Worm (Caenorhabditis elegans) whole organism, L4/young adult: ENCODE results near the gene sru-40.

Source experiments
- W03F9.2 ChIP-seq: fragments of 150-350 bp; optimal IDR thresholded peaks from 2 replicates; lab custom pipeline; 2014; ENCODE audit warnings: missing biosample characterization, missing genetic modification characterization
- him-1 ChIP-seq: sonication (generic microtip); optimal IDR thresholded peaks from 2 replicates; lab custom pipeline; 2016; ENCODE audit warnings: missing genotype, missing genetic modification reagents, missing genetic modification characterization, missing compliant biosample characterization

DNA sequence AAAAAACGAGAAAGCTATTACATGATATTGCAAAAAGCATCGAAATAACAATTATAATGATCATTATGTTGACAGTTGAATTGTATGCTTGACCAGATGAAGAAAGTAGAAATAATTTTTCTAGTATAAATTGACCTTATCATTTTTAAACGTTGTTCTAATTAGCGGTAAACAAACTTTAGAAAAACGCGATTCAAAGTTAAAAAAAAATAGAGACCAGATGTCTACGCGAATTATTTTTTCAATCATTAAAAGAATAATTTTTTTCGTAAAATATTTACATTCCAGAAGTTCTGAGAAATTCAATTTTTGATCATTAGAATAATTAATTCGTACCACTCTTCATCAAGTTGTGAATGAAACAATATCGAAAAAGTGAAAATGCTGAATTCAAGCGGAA is 31.8 kb downstream of the sru-40 start, which contains the start of gene F46B6.10:
- TF ChIP-seq W03F9.2 (tag; lab: Kevin White, UChicago) (no peak), him-1 (tag; lab: Kevin White, UChicago) (no peak)
